Worm (Caenorhabditis elegans): Measurements from ENCODE around the gene pals-33.

- TF ChIP-seq tab-1 (GFP tag; IDR thresholded peaks at IDR 0.05): no peak
- TF ChIP-seq klf-2 (GFP tag; conservative IDR thresholded peaks at IDR 0.05): no peak
- no peak for TF ChIP-seq med-1 (GFP tag; optimal IDR thresholded peaks at IDR 0.05; ENCODE audit: insufficient read depth)
- TF ChIP-seq flt-1 (GFP tag; IDR thresholded peaks at IDR 0.05): no peak
- TF ChIP-seq T22C8.4 (GFP tag; IDR thresholded peaks at IDR 0.05): no peak
Observed at ce11 chrV:3718507-3718906, 45.3 kb downstream of the pals-33 start.

Data from whole organism, midembryonic.